Fruit fly (Drosophila melanogaster) whole organism, embryonic: Measurements from ENCODE around the gene ppk24.

Experiments
- Antp ChIP-seq: fragments of 200-800 bp; sonication (Bioruptor generic); optimal IDR thresholded peaks from 3 replicates; lab custom pipeline; 2016; ENCODE audit warnings: missing biosample characterization, missing genetic modification characterization
- Asciz ChIP-seq: fragments of 200-800 bp; sonication (Bioruptor generic); optimal IDR thresholded peaks from 2 replicates; lab custom pipeline; 2017; ENCODE audit warnings: missing biosample characterization, mild to moderate bottlenecking, missing genetic modification characterization, missing genetic modification reagents
- CG11696 ChIP-seq: fragments of 200-800 bp; sonication (Bioruptor generic); IDR thresholded peaks from 2 replicates; pipeline ENCODE4 v1.3.6; 2022; ENCODE audit warnings: missing biosample characterization, missing genetic modification characterization
- CG12104 ChIP-seq: fragments of 200-800 bp; sonication (Bioruptor generic); optimal IDR thresholded peaks from 3 replicates; lab custom pipeline; 2016; ENCODE audit warnings: missing biosample characterization, missing genetic modification characterization
- CG12219 ChIP-seq: fragments of 200-800 bp; sonication (Bioruptor generic); optimal IDR thresholded peaks from 3 replicates; lab custom pipeline; 2018; ENCODE audit warnings: missing biosample characterization, mild to moderate bottlenecking, missing genetic modification characterization
- CG14050 ChIP-seq: fragments of 200-800 bp; sonication (Bioruptor generic); IDR thresholded peaks from 3 replicates; pipeline ENCODE4 v1.3.6; 2022; ENCODE audit warnings: missing biosample characterization, missing genetic modification characterization
- CG14965 ChIP-seq: fragments of 200-800 bp; sonication (Bioruptor generic); optimal IDR thresholded peaks from 2 replicates; lab custom pipeline; 2016; ENCODE audit warnings: missing biosample characterization, missing genetic modification characterization, borderline replicate concordance
- CG15479 ChIP-seq: fragments of 200-800 bp; sonication (Bioruptor generic); optimal IDR thresholded peaks from 3 replicates; lab custom pipeline; 2019; ENCODE audit warnings: missing biosample characterization, mild to moderate bottlenecking, missing genetic modification characterization, moderate library complexity
- CG16815 ChIP-seq: fragments of 200-800 bp; sonication (Bioruptor generic); optimal IDR thresholded peaks from 3 replicates; lab custom pipeline; 2017; ENCODE audit warnings: missing biosample characterization, mild to moderate bottlenecking, missing genetic modification characterization
- CG17612 ChIP-seq: fragments of 200-800 bp; sonication (Bioruptor generic); IDR thresholded peaks from 2 replicates; pipeline ENCODE4 v1.3.6; 2022; ENCODE audit warnings: missing biosample characterization, missing genetic modification characterization
- CG17802 ChIP-seq: fragments of 200-800 bp; sonication (Bioruptor generic); optimal IDR thresholded peaks from 2 replicates; lab custom pipeline; 2018; ENCODE audit warnings: missing biosample characterization, mild to moderate bottlenecking, missing genetic modification characterization, moderate library complexity
- CG17829 ChIP-seq: fragments of 200-800 bp; optimal IDR thresholded peaks from 2 replicates; lab custom pipeline; 2019; ENCODE audit warnings: missing biosample characterization, mild to moderate bottlenecking, missing genetic modification characterization, moderate library complexity
- CG17912 ChIP-seq: fragments of 200-800 bp; sonication (Bioruptor generic); optimal IDR thresholded peaks from 2 replicates; lab custom pipeline; 2018; ENCODE audit warnings: missing biosample characterization, mild to moderate bottlenecking, missing genetic modification characterization
- CG18262 ChIP-seq: fragments of 200-800 bp; optimal IDR thresholded peaks from 3 replicates; lab custom pipeline; 2019; ENCODE audit warnings: missing biosample characterization, mild to moderate bottlenecking, missing genetic modification characterization, moderate library complexity
- CG18599 ChIP-seq: fragments of 200-800 bp; sonication (Bioruptor generic); optimal IDR thresholded peaks from 3 replicates; lab custom pipeline; 2017; ENCODE audit warnings: missing biosample characterization, missing genetic modification characterization, mild to moderate bottlenecking, moderate library complexity, missing genetic modification reagents
- CG2875 ChIP-seq: fragments of 200-800 bp; sonication (Bioruptor generic); optimal IDR thresholded peaks from 2 replicates; lab custom pipeline; 2017; ENCODE audit warnings: missing biosample characterization, mild to moderate bottlenecking, missing genetic modification characterization, missing genetic modification reagents
- CG30431 ChIP-seq: fragments of 200-800 bp; sonication (Bioruptor generic); optimal IDR thresholded peaks from 2 replicates; lab custom pipeline; 2017; ENCODE audit warnings: missing biosample characterization, missing genetic modification characterization
- CG3163 ChIP-seq: fragments of 200-800 bp; sonication (Bioruptor generic); optimal IDR thresholded peaks from 3 replicates; lab custom pipeline; 2016; ENCODE audit warnings: missing biosample characterization, missing genetic modification characterization
- CG32532 ChIP-seq: fragments of 200-800 bp; sonication (Bioruptor generic); IDR thresholded peaks from 2 replicates; pipeline ENCODE4 v1.3.6; 2022; ENCODE audit warnings: missing biosample characterization, missing genetic modification characterization
- CG34422 ChIP-seq: fragments of 200-800 bp; sonication (Bioruptor generic); IDR thresholded peaks from 3 replicates; pipeline ENCODE4 v1.3.6; 2022; ENCODE audit warnings: missing biosample characterization, missing genetic modification characterization
- CG6854 ChIP-seq: fragments of 200-800 bp; sonication (Bioruptor generic); optimal IDR thresholded peaks from 3 replicates; lab custom pipeline; 2017; ENCODE audit warnings: missing biosample characterization, mild to moderate bottlenecking, missing genetic modification characterization
- Deaf1 ChIP-seq: fragments of 200-800 bp; optimal IDR thresholded peaks from 3 replicates; lab custom pipeline; 2019; ENCODE audit warnings: missing biosample characterization, mild to moderate bottlenecking, missing genetic modification characterization, moderate library complexity
- Dll ChIP-seq: fragments of 200-800 bp; sonication (Bioruptor generic); IDR thresholded peaks from 4 replicates; pipeline ENCODE4 v1.3.6; 2022; ENCODE audit warnings: missing biosample characterization, missing genetic modification characterization; ENCODE audit not compliant: partially characterized antibody
- Max ChIP-seq: fragments of 200-800 bp; sonication (Bioruptor generic); optimal IDR thresholded peaks from 2 replicates; lab custom pipeline; 2016; ENCODE audit warnings: missing biosample characterization, mild to moderate bottlenecking, missing genetic modification characterization
- Mrtf ChIP-seq: fragments of 200-800 bp; sonication (Bioruptor generic); IDR thresholded peaks from 3 replicates; pipeline ENCODE4 v1.3.6; 2022; ENCODE audit warnings: missing biosample characterization, missing genetic modification characterization
- NC2α ChIP-seq: fragments of 200-800 bp; sonication (Bioruptor generic); optimal IDR thresholded peaks from 2 replicates; lab custom pipeline; 2016; ENCODE audit warnings: missing biosample characterization, missing genetic modification characterization
- NC2β ChIP-seq: fragments of 200-800 bp; sonication (Bioruptor generic); optimal IDR thresholded peaks from 2 replicates; lab custom pipeline; 2016; ENCODE audit warnings: missing biosample characterization, missing genetic modification characterization
- Oli ChIP-seq: fragments of 200-800 bp; sonication (Bioruptor generic); optimal IDR thresholded peaks from 2 replicates; lab custom pipeline; 2018; ENCODE audit warnings: missing biosample characterization, mild to moderate bottlenecking, missing genetic modification characterization, moderate library complexity
- aop ChIP-seq: fragments of 200-800 bp; sonication (Bioruptor generic); IDR thresholded peaks from 2 replicates; pipeline ENCODE4 v1.3.6; 2022; ENCODE audit warnings: missing biosample characterization, missing genetic modification characterization
- ash1 ChIP-seq: fragments of 200-800 bp; sonication (Bioruptor generic); optimal IDR thresholded peaks from 2 replicates; lab custom pipeline; 2018; ENCODE audit warnings: missing biosample characterization, mild to moderate bottlenecking, missing genetic modification characterization
- bigmax ChIP-seq: fragments of 200-800 bp; sonication (Bioruptor generic); optimal IDR thresholded peaks from 2 replicates; lab custom pipeline; 2018; ENCODE audit warnings: missing biosample characterization, mild to moderate bottlenecking, missing genetic modification characterization
- btn ChIP-seq: fragments of 200-800 bp; sonication (Bioruptor generic); optimal IDR thresholded peaks from 2 replicates; lab custom pipeline; 2016; ENCODE audit warnings: missing biosample characterization, missing genetic modification characterization
- caup ChIP-seq: fragments of 200-800 bp; sonication (Bioruptor generic); optimal IDR thresholded peaks from 3 replicates; lab custom pipeline; 2017; ENCODE audit warnings: missing biosample characterization, mild to moderate bottlenecking, missing genetic modification characterization, moderate library complexity; ENCODE audit not compliant: severe bottlenecking
- cg ChIP-seq: fragments of 200-800 bp; sonication (Bioruptor generic); optimal IDR thresholded peaks from 3 replicates; lab custom pipeline; 2019; ENCODE audit warnings: missing biosample characterization, mild to moderate bottlenecking, missing genetic modification characterization, moderate library complexity
- chinmo ChIP-seq: fragments of 200-800 bp; sonication (Bioruptor generic); IDR thresholded peaks from 4 replicates; pipeline ENCODE4 v1.3.6; 2022; ENCODE audit warnings: missing biosample characterization, missing genetic modification characterization; ENCODE audit not compliant: partially characterized antibody
- crp ChIP-seq, 2 experiments: fragments of 200-800 bp; sonication (Bioruptor generic); optimal IDR thresholded peaks; 2 replicates in 1 of 2; 3 replicates in 1 of 2; lab custom pipeline; 2017; ENCODE audit warnings: missing biosample characterization in 2 of 2, missing genetic modification characterization in 2 of 2, mild to moderate bottlenecking in 1 of 2, moderate library complexity in 1 of 2
- dimm ChIP-seq: fragments of 200-800 bp; sonication (Bioruptor generic); IDR thresholded peaks from 2 replicates; pipeline ENCODE4 v1.3.6; 2022; ENCODE audit warnings: missing biosample characterization, missing genetic modification characterization
- disco-r ChIP-seq: fragments of 200-800 bp; sonication (Bioruptor generic); optimal IDR thresholded peaks from 2 replicates; lab custom pipeline; 2016; ENCODE audit warnings: missing biosample characterization, missing genetic modification characterization
- dmrt99B ChIP-seq: fragments of 200-800 bp; sonication (Bioruptor generic); optimal IDR thresholded peaks from 2 replicates; lab custom pipeline; 2018; ENCODE audit warnings: missing biosample characterization, mild to moderate bottlenecking, missing genetic modification characterization, moderate library complexity
- gsb-n ChIP-seq: fragments of 200-800 bp; sonication (Bioruptor generic); optimal IDR thresholded peaks from 3 replicates; lab custom pipeline; 2018; ENCODE audit warnings: missing biosample characterization, mild to moderate bottlenecking, missing genetic modification characterization
- hb ChIP-seq: fragments of 200-800 bp; sonication (Bioruptor generic); IDR thresholded peaks from 3 replicates; pipeline ENCODE4 v1.3.6; 2022; ENCODE audit warnings: missing biosample characterization, missing genetic modification characterization; ENCODE audit not compliant: partially characterized antibody
- ind ChIP-seq: fragments of 200-800 bp; sonication (Bioruptor generic); optimal IDR thresholded peaks from 3 replicates; lab custom pipeline; 2016; ENCODE audit warnings: missing biosample characterization, missing genetic modification characterization
- kay ChIP-seq: fragments of 200-800 bp; sonication (Bioruptor generic); optimal IDR thresholded peaks from 2 replicates; lab custom pipeline; 2016; ENCODE audit warnings: missing biosample characterization, missing genetic modification characterization
- pfk ChIP-seq: fragments of 200-800 bp; sonication (Bioruptor generic); optimal IDR thresholded peaks from 2 replicates; lab custom pipeline; 2018; ENCODE audit warnings: missing biosample characterization, mild to moderate bottlenecking, missing genetic modification characterization, moderate library complexity
- pita ChIP-seq: fragments of 200-800 bp; sonication (Bioruptor generic); optimal IDR thresholded peaks from 2 replicates; lab custom pipeline; 2017; ENCODE audit warnings: missing biosample characterization, mild to moderate bottlenecking, missing genetic modification characterization
- slou ChIP-seq: fragments of 200-800 bp; sonication (Bioruptor generic); optimal IDR thresholded peaks from 3 replicates; lab custom pipeline; 2016; ENCODE audit warnings: missing biosample characterization, missing genetic modification characterization
- so ChIP-seq: fragments of 200-800 bp; sonication (Bioruptor generic); IDR thresholded peaks from 3 replicates; pipeline ENCODE4 v1.3.6; 2022; ENCODE audit warnings: missing biosample characterization, missing genetic modification characterization
- twi ChIP-seq: fragments of 200-800 bp; optimal IDR thresholded peaks from 2 replicates; lab custom pipeline; 2019; ENCODE audit warnings: missing biosample characterization, mild to moderate bottlenecking, missing genetic modification characterization, moderate library complexity
- vnd ChIP-seq: fragments of 200-800 bp; sonication (Bioruptor generic); IDR thresholded peaks from 3 replicates; pipeline ENCODE4 v1.3.6; 2022; ENCODE audit warnings: missing biosample characterization, missing genetic modification characterization; ENCODE audit not compliant: partially characterized antibody

ppk24 gene

dm6 chr3R:31308855-31309646 is 43.5 kb downstream of the ppk24 start (continued):
- no peak for TF ChIP-seq CG14965 (GFP tag; lab: Kevin White, UChicago)
- TF ChIP-seq CG34422 (GFP tag; lab: Robert Waterston, UW): peak; percentile 46; the same call in 1 of the 3 replicates
- no peak for TF ChIP-seq CG17912
- TF ChIP-seq bigmax (GFP tag; lab: Kevin White, UChicago): no peak
- no peak for TF ChIP-seq dimm (GFP tag; lab: Robert Waterston, UW)
- no peak for TF ChIP-seq CG32532 (GFP tag; lab: Robert Waterston, UW)
- peak; percentile 54 for TF ChIP-seq dmrt99B (tag; lab: Kevin White, UChicago)
- TF ChIP-seq CG17829 (tag; lab: Kevin White, UChicago): no peak
- peak; percentile 68 for TF ChIP-seq CG2875 (GFP tag; lab: Kevin White, UChicago)
- TF ChIP-seq twi: peak; percentile 19
- TF ChIP-seq pita (GFP tag; lab: Kevin White, UChicago): no peak
- TF ChIP-seq Mrtf (GFP tag; lab: Robert Waterston, UW): no peak
- TF ChIP-seq so: no peak
- no peak for TF ChIP-seq CG15479 (GFP tag; lab: Kevin White, UChicago)
- no peak for TF ChIP-seq Oli (tag; lab: Kevin White, UChicago)
- TF ChIP-seq NC2α (GFP tag; lab: Kevin White, UChicago): no peak
- no peak for TF ChIP-seq CG17612 (GFP tag; lab: Robert Waterston, UW)
- TF ChIP-seq CG18599: peak; percentile 27
- no peak for TF ChIP-seq Deaf1 (tag; lab: Kevin White, UChicago)
- no peak for TF ChIP-seq CG12104 (GFP tag; lab: Kevin White, UChicago)
- TF ChIP-seq vnd (GFP tag; lab: Robert Waterston, UW): no peak
- peak; percentile 1 for TF ChIP-seq CG30431 (GFP tag; lab: Kevin White, UChicago)
- TF ChIP-seq CG14050 (GFP tag; lab: Robert Waterston, UW): no peak
- TF ChIP-seq pfk (GFP tag; lab: Kevin White, UChicago): no peak
- no peak for TF ChIP-seq ash1
- no peak for TF ChIP-seq Max (GFP tag; lab: Kevin White, UChicago)
- TF ChIP-seq CG3163 (GFP tag; lab: Kevin White, UChicago): no peak
- TF ChIP-seq CG11696 (GFP tag; lab: Robert Waterston, UW): no peak
- peak; percentile 75 for TF ChIP-seq Asciz
- no peak for TF ChIP-seq slou (GFP tag; lab: Kevin White, UChicago)
- TF ChIP-seq CG16815 (GFP tag; lab: Kevin White, UChicago): no peak
- TF ChIP-seq CG17802 (tag; lab: Kevin White, UChicago): no peak
- no peak for TF ChIP-seq hb (GFP tag; lab: Robert Waterston, UW)
- TF ChIP-seq chinmo: no peak
- TF ChIP-seq disco-r (GFP tag; lab: Kevin White, UChicago): no peak
- TF ChIP-seq CG6854 (GFP tag; lab: Kevin White, UChicago): no peak
- TF ChIP-seq Antp (GFP tag; lab: Kevin White, UChicago): no peak
- TF ChIP-seq cg (GFP tag; lab: Kevin White, UChicago): no peak
- TF ChIP-seq aop: no peak
- TF ChIP-seq gsb-n (tag; lab: Kevin White, UChicago): peak; percentile 78
- no peak for TF ChIP-seq kay (GFP tag; lab: Kevin White, UChicago)
- TF ChIP-seq crp (GFP tag; optimal IDR thresholded peaks at IDR 0.05; lab: Kevin White, UChicago): no peak
- no peak for TF ChIP-seq Dll (GFP tag; lab: Robert Waterston, UW)
- no peak for TF ChIP-seq ind
- peak; percentile 45 for TF ChIP-seq CG12219
- no peak for TF ChIP-seq caup
- TF ChIP-seq CG18262: peak; percentile 48
- TF ChIP-seq NC2β (GFP tag; lab: Kevin White, UChicago): no peak
- TF ChIP-seq btn (GFP tag; lab: Kevin White, UChicago): no peak
